Fruit fly (Drosophila melanogaster): ENCODE data around the gene Abca3.

The Abca3 gene

dm6 chrX:21251048-21251447, 55.4 kb downstream of the Abca3 start, which contains the start of gene CG1722:
Gene CG1722 (minus strand): TSS chrX:21251148.
- TF ChIP-seq toe (GFP tag; optimal IDR thresholded peaks at IDR 0.05), result no peak
- TF ChIP-seq ovo (GFP tag; optimal IDR thresholded peaks at IDR 0.05), result no peak
- no peak for TF ChIP-seq CG14711 (tag; optimal IDR thresholded peaks at IDR 0.05)
- TF ChIP-seq cic (GFP tag; optimal IDR thresholded peaks at IDR 0.05), result no peak
- no peak for TF ChIP-seq cnc (optimal IDR thresholded peaks at IDR 0.05)
- TF ChIP-seq kay (GFP tag; ENCODE audit: borderline replicate concordance), result no peak
- TF ChIP-seq CG7045 (GFP tag; optimal IDR thresholded peaks at IDR 0.05), result no peak
- TF ChIP-seq Crg-1 (GFP tag; optimal IDR thresholded peaks at IDR 0.05), result no peak
- no peak for TF ChIP-seq CG5204 (GFP tag; optimal IDR thresholded peaks at IDR 0.05)
- no peak for TF ChIP-seq CG33017 (tag; optimal IDR thresholded peaks at IDR 0.05)
- TF ChIP-seq Clk (GFP tag; optimal IDR thresholded peaks at IDR 0.05), result no peak
- no peak for TF ChIP-seq CG11617 (GFP tag; optimal IDR thresholded peaks at IDR 0.05)
- no peak for TF ChIP-seq pad (GFP tag; optimal IDR thresholded peaks at IDR 0.05)
- TF ChIP-seq CG12768 (GFP tag; optimal IDR thresholded peaks at IDR 0.05), result no peak
- TF ChIP-seq CG7101 (tag; optimal IDR thresholded peaks at IDR 0.05), result no peak
- no peak for TF ChIP-seq Hr96 (GFP tag; optimal IDR thresholded peaks at IDR 0.05)
- TF ChIP-seq tj (GFP tag; optimal IDR thresholded peaks at IDR 0.05), result no peak
- TF ChIP-seq Mnt (GFP tag; optimal IDR thresholded peaks at IDR 0.05), result no peak
